Fruit fly (Drosophila melanogaster) whole organism, embryonic: Measurements from ENCODE around the gene CG5883.

ENCODE experiments used
- Antp ChIP-seq: fragments of 200-800 bp; sonication (Bioruptor generic); optimal IDR thresholded peaks from 3 replicates; lab custom pipeline; 2016; ENCODE audit warnings: missing biosample characterization, missing genetic modification characterization
- Atf3 ChIP-seq: fragments of 200-800 bp; sonication (Bioruptor generic); optimal IDR thresholded peaks from 3 replicates; lab custom pipeline; 2016; ENCODE audit warnings: missing biosample characterization, missing genetic modification characterization
- Bdp1 ChIP-seq: fragments of 200-800 bp; sonication (Bioruptor generic); optimal IDR thresholded peaks from 3 replicates; lab custom pipeline; 2016; ENCODE audit warnings: missing biosample characterization, missing genetic modification characterization
- Bgb ChIP-seq: fragments of 200-800 bp; sonication (Bioruptor generic); IDR thresholded peaks from 2 replicates; pipeline ENCODE4 v1.3.6; 2022; ENCODE audit warnings: missing biosample characterization, missing genetic modification characterization; ENCODE audit not compliant: partially characterized antibody
- CG10267 ChIP-seq: fragments of 200-800 bp; sonication (Bioruptor generic); optimal IDR thresholded peaks from 2 replicates; lab custom pipeline; 2018; ENCODE audit warnings: missing biosample characterization, mild to moderate bottlenecking, missing genetic modification characterization, moderate library complexity
- CG10274 ChIP-seq: fragments of 200-800 bp; sonication (Bioruptor generic); optimal IDR thresholded peaks from 3 replicates; lab custom pipeline; 2017; ENCODE audit warnings: missing biosample characterization, mild to moderate bottlenecking, missing genetic modification characterization
- CG10654 ChIP-seq: fragments of 200-800 bp; sonication (Bioruptor generic); optimal IDR thresholded peaks from 2 replicates; lab custom pipeline; 2016; ENCODE audit warnings: missing biosample characterization, missing genetic modification characterization
- CG12236 ChIP-seq: fragments of 200-800 bp; sonication (Bioruptor generic); optimal IDR thresholded peaks from 2 replicates; lab custom pipeline; 2016; ENCODE audit warnings: missing biosample characterization, missing genetic modification characterization
- CG12659 ChIP-seq: fragments of 200-800 bp; sonication (Bioruptor generic); optimal IDR thresholded peaks from 3 replicates; lab custom pipeline; 2017; ENCODE audit warnings: mild to moderate bottlenecking, missing biosample characterization, missing genetic modification reagents, missing genetic modification characterization
- CG14965 ChIP-seq: fragments of 200-800 bp; sonication (Bioruptor generic); optimal IDR thresholded peaks from 2 replicates; lab custom pipeline; 2016; ENCODE audit warnings: missing biosample characterization, missing genetic modification characterization, borderline replicate concordance
- CG1529 ChIP-seq: fragments of 200-800 bp; sonication (Bioruptor generic); optimal IDR thresholded peaks from 3 replicates; lab custom pipeline; 2018; ENCODE audit warnings: missing biosample characterization, missing genetic modification characterization
- CG15601 ChIP-seq: fragments of 200-800 bp; sonication (Bioruptor generic); optimal IDR thresholded peaks from 3 replicates; lab custom pipeline; 2019; ENCODE audit warnings: missing biosample characterization, mild to moderate bottlenecking, missing genetic modification characterization, moderate library complexity
- CG16779 ChIP-seq: fragments of 200-800 bp; sonication (Bioruptor generic); IDR thresholded peaks from 2 replicates; pipeline ENCODE4 v1.3.6; 2022; ENCODE audit warnings: missing biosample characterization, missing genetic modification characterization
- CG17359 ChIP-seq: fragments of 200-800 bp; sonication (Bioruptor generic); optimal IDR thresholded peaks from 3 replicates; lab custom pipeline; 2018; ENCODE audit warnings: missing biosample characterization, mild to moderate bottlenecking, missing genetic modification characterization, moderate library complexity
- CG2199 ChIP-seq: fragments of 200-800 bp; sonication (Bioruptor generic); IDR thresholded peaks from 3 replicates; pipeline ENCODE4 v1.3.6; 2022; ENCODE audit warnings: missing biosample characterization, missing genetic modification characterization
- CG2202 ChIP-seq: fragments of 200-800 bp; sonication (Bioruptor generic); optimal IDR thresholded peaks from 2 replicates; lab custom pipeline; 2018; ENCODE audit warnings: missing biosample characterization, mild to moderate bottlenecking, missing genetic modification characterization
- CG31224 ChIP-seq: fragments of 200-800 bp; sonication (Bioruptor generic); IDR thresholded peaks from 2 replicates; pipeline ENCODE4 v1.3.6; 2022; ENCODE audit warnings: missing biosample characterization, missing genetic modification characterization
- CG31441 ChIP-seq: fragments of 200-800 bp; sonication (Bioruptor generic); IDR thresholded peaks from 2 replicates; pipeline ENCODE4 v1.3.6; 2022; ENCODE audit warnings: missing biosample characterization, missing genetic modification characterization
- CG32772 ChIP-seq: fragments of 200-800 bp; sonication (Bioruptor generic); IDR thresholded peaks from 2 replicates; pipeline ENCODE4 v1.3.6; 2022; ENCODE audit warnings: missing biosample characterization, missing genetic modification characterization
- CG34376 ChIP-seq: fragments of 200-800 bp; sonication (Bioruptor generic); optimal IDR thresholded peaks from 2 replicates; lab custom pipeline; 2018; ENCODE audit warnings: missing biosample characterization, mild to moderate bottlenecking, missing genetic modification characterization
- CG4282 ChIP-seq: fragments of 200-800 bp; sonication (Bioruptor generic); optimal IDR thresholded peaks from 2 replicates; lab custom pipeline; 2016; ENCODE audit warnings: missing biosample characterization, missing genetic modification characterization
- CG4424 ChIP-seq: fragments of 200-800 bp; sonication (Bioruptor generic); optimal IDR thresholded peaks from 3 replicates; lab custom pipeline; 2016; ENCODE audit warnings: missing biosample characterization, missing genetic modification characterization
- CG4617 ChIP-seq: fragments of 200-800 bp; sonication (Bioruptor generic); optimal IDR thresholded peaks from 3 replicates; lab custom pipeline; 2016; ENCODE audit warnings: missing biosample characterization, missing genetic modification characterization, borderline replicate concordance
- CG6272 ChIP-seq: fragments of 200-800 bp; sonication (Bioruptor generic); IDR thresholded peaks from 2 replicates; pipeline ENCODE4 v1.3.6; 2022; ENCODE audit warnings: missing biosample characterization, missing genetic modification characterization
- CG6765 ChIP-seq: fragments of 200-800 bp; sonication (Bioruptor generic); optimal IDR thresholded peaks from 3 replicates; lab custom pipeline; 2017; ENCODE audit warnings: missing biosample characterization, mild to moderate bottlenecking, missing genetic modification characterization
- CG8478 ChIP-seq: fragments of >200 bp; optimal IDR thresholded peaks from 2 replicates; lab custom pipeline; 2018
- CG9727 ChIP-seq: fragments of 200-800 bp; sonication (Bioruptor generic); optimal IDR thresholded peaks from 3 replicates; lab custom pipeline; 2017; ENCODE audit warnings: missing biosample characterization, mild to moderate bottlenecking, missing genetic modification characterization
- CG9797 ChIP-seq: fragments of 200-800 bp; sonication (Bioruptor generic); optimal IDR thresholded peaks from 3 replicates; lab custom pipeline; 2018; ENCODE audit warnings: missing biosample characterization, mild to moderate bottlenecking, missing genetic modification characterization
- HmgZ ChIP-seq: fragments of 200-800 bp; sonication (Bioruptor generic); optimal IDR thresholded peaks from 2 replicates; lab custom pipeline; 2018; ENCODE audit warnings: missing biosample characterization, mild to moderate bottlenecking, missing genetic modification characterization
- Mes4 ChIP-seq: fragments of 200-800 bp; sonication (Bioruptor generic); optimal IDR thresholded peaks from 2 replicates; lab custom pipeline; 2016; ENCODE audit warnings: missing biosample characterization, missing genetic modification characterization
- Mrtf ChIP-seq: fragments of 200-800 bp; sonication (Bioruptor generic); IDR thresholded peaks from 3 replicates; pipeline ENCODE4 v1.3.6; 2022; ENCODE audit warnings: missing biosample characterization, missing genetic modification characterization
- Ptx1 ChIP-seq: fragments of 200-800 bp; sonication (Bioruptor generic); IDR thresholded peaks from 2 replicates; pipeline ENCODE4 v1.3.6; 2022; ENCODE audit warnings: missing biosample characterization, missing genetic modification characterization
- Sox102F ChIP-seq: fragments of 200-800 bp; sonication (Bioruptor generic); optimal IDR thresholded peaks from 2 replicates; lab custom pipeline; 2018; ENCODE audit warnings: missing biosample characterization, mild to moderate bottlenecking, missing genetic modification characterization, moderate library complexity
- Ssrp ChIP-seq: fragments of 200-800 bp; sonication (Bioruptor generic); optimal IDR thresholded peaks from 2 replicates; lab custom pipeline; 2018; ENCODE audit warnings: missing biosample characterization, mild to moderate bottlenecking, missing genetic modification characterization, moderate library complexity
- abd-A ChIP-seq: fragments of 200-800 bp; sonication (Bioruptor generic); optimal IDR thresholded peaks from 3 replicates; lab custom pipeline; 2019; ENCODE audit warnings: missing biosample characterization, mild to moderate bottlenecking, missing genetic modification characterization, moderate library complexity
- aop ChIP-seq: fragments of 200-800 bp; sonication (Bioruptor generic); IDR thresholded peaks from 2 replicates; pipeline ENCODE4 v1.3.6; 2022; ENCODE audit warnings: missing biosample characterization, missing genetic modification characterization
- bsh ChIP-seq, 2 experiments: fragments of 200-800 bp; sonication (Bioruptor generic); optimal IDR thresholded peaks; 2 replicates each; lab custom pipeline; 2017 to 2018; ENCODE audit warnings: mild to moderate bottlenecking in 2 of 2, missing biosample characterization in 2 of 2, missing genetic modification characterization in 2 of 2, moderate library complexity in 1 of 2
- cas ChIP-seq: fragments of 200-800 bp; sonication (Bioruptor generic); IDR thresholded peaks from 2 replicates; pipeline ENCODE4 v1.3.6; 2022; ENCODE audit warnings: missing biosample characterization, missing genetic modification characterization
- chm ChIP-seq: fragments of 200-800 bp; sonication (Bioruptor generic); IDR thresholded peaks from 2 replicates; pipeline ENCODE4 v1.3.6; 2022; ENCODE audit warnings: missing biosample characterization, missing genetic modification characterization
- crc ChIP-seq: fragments of 200-800 bp; sonication (Bioruptor generic); optimal IDR thresholded peaks from 2 replicates; lab custom pipeline; 2016; ENCODE audit warnings: missing biosample characterization, missing genetic modification characterization
- dati ChIP-seq: fragments of 200-800 bp; sonication (Bioruptor generic); IDR thresholded peaks from 2 replicates; pipeline ENCODE4 v1.3.6; 2022; ENCODE audit warnings: missing biosample characterization, missing genetic modification characterization
- dm ChIP-seq: fragments of 200-800 bp; sonication (Bioruptor generic); optimal IDR thresholded peaks from 3 replicates; lab custom pipeline; 2016; ENCODE audit warnings: missing biosample characterization, missing genetic modification characterization
- her ChIP-seq: fragments of 200-800 bp; sonication (Bioruptor generic); optimal IDR thresholded peaks from 2 replicates; lab custom pipeline; 2016; ENCODE audit warnings: missing biosample characterization, missing genetic modification characterization
- klu ChIP-seq: fragments of 200-800 bp; sonication (Bioruptor generic); IDR thresholded peaks from 2 replicates; pipeline ENCODE4 v1.3.6; 2022; ENCODE audit warnings: missing biosample characterization, missing genetic modification characterization
- knrl ChIP-seq: fragments of 200-800 bp; sonication (Bioruptor generic); IDR thresholded peaks from 3 replicates; pipeline ENCODE4 v1.3.6; 2022; ENCODE audit warnings: missing biosample characterization, missing genetic modification characterization; ENCODE audit not compliant: partially characterized antibody
- lov ChIP-seq, 2 experiments: fragments of 200-800 bp in 1 of 2; fragments of >200 bp in 1 of 2; sonication (Bioruptor generic) in 1 of 2; IDR thresholded peaks in 1 of 2; optimal IDR thresholded peaks in 1 of 2; 2 replicates in 1 of 2; 3 replicates in 1 of 2; pipeline versions ENCODE4 v1.3.6 to Lab custom; 2017 to 2022; ENCODE audit warnings: missing biosample characterization in 1 of 2, missing genetic modification characterization in 1 of 2
- nau ChIP-seq: fragments of 200-800 bp; sonication (Bioruptor generic); optimal IDR thresholded peaks from 3 replicates; lab custom pipeline; 2017; ENCODE audit warnings: missing biosample characterization, mild to moderate bottlenecking, missing genetic modification characterization, missing genetic modification reagents
- rib ChIP-seq: fragments of 200-800 bp; sonication (Bioruptor generic); IDR thresholded peaks from 2 replicates; pipeline ENCODE4 v1.3.6; 2022; ENCODE audit warnings: missing biosample characterization, missing genetic modification characterization
- run ChIP-seq: fragments of 200-800 bp; sonication (Bioruptor generic); optimal IDR thresholded peaks from 3 replicates; lab custom pipeline; 2018; ENCODE audit warnings: missing biosample characterization, mild to moderate bottlenecking, missing genetic modification characterization
- vfl ChIP-seq: fragments of 200-800 bp; sonication (Bioruptor generic); optimal IDR thresholded peaks from 2 replicates; lab custom pipeline; 2016; ENCODE audit warnings: missing biosample characterization, missing genetic modification characterization
- wdn ChIP-seq: fragments of 200-800 bp; sonication (Bioruptor generic); IDR thresholded peaks from 2 replicates; pipeline ENCODE4 v1.3.6; 2022; ENCODE audit warnings: missing biosample characterization, missing genetic modification characterization
- wor ChIP-seq: fragments of 200-800 bp; sonication (Bioruptor generic); IDR thresholded peaks from 2 replicates; pipeline ENCODE4 v1.3.6; 2022; ENCODE audit warnings: missing biosample characterization, missing genetic modification characterization

The CG5883 gene

DNA sequence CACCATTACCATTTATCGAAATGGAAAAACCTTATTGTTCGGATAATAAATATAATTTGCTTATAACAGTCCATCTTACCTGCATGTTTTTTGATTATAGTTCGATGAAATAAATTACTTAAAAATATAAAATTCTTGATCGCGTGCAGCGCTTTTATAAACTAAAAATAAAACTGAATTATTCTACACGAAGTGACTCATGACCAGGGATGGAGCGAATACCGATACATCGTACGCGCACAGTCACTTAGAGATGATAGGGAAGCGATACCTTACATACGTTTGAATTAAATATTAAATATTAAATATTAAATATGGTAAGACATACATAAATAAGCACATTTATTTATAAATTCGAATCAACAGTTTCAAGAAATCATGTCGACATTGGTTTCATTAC, 48.3 kb upstream of the CG5883 start, which contains the start of gene viaf (continued):
- TF ChIP-seq CG10654 (GFP tag; lab: Kevin White, UChicago) (peak; percentile 49), abd-A (tag; lab: Kevin White, UChicago) (no peak), crc (GFP tag; lab: Kevin White, UChicago) (no peak), HmgZ (tag; lab: Kevin White, UChicago) (peak; percentile 70), CG9727 (GFP tag; lab: Kevin White, UChicago) (peak; percentile 43), klu (GFP tag; lab: Robert Waterston, UW) (no peak), rib (GFP tag; lab: Robert Waterston, UW) (no peak), Ssrp (tag; lab: Kevin White, UChicago) (peak; percentile 45), CG2202 (no peak), CG14965 (no peak), Ptx1 (GFP tag; lab: Robert Waterston, UW) (peak; percentile 30; the same call in 1 of the 2 replicates), wdn (GFP tag; lab: Robert Waterston, UW) (no peak), Antp (GFP tag; lab: Kevin White, UChicago) (no peak), Bgb (GFP tag; lab: Robert Waterston, UW) (peak; percentile 96), dm (GFP tag; lab: Kevin White, UChicago) (no peak), knrl (peak; percentile 96), CG12659 (GFP tag; lab: Kevin White, UChicago) (peak; percentile 78), her (GFP tag; lab: Kevin White, UChicago) (no peak), wor (no peak), bsh (GFP tag; optimal IDR thresholded peaks at IDR 0.05; lab: Kevin White, UChicago) (no peak), aop (GFP tag; lab: Robert Waterston, UW) (peak; percentile 22; the same call in 1 of the 2 replicates), CG12236 (GFP tag; lab: Kevin White, UChicago) (no peak), CG4617 (peak; percentile 88), lov (optimal IDR thresholded peaks at IDR 0.05; lab: Kevin White, UChicago) (no peak), lov (GFP tag; IDR thresholded peaks at IDR 0.05; lab: Robert Waterston, UW) (no peak), CG17359 (tag; lab: Kevin White, UChicago) (no peak), CG9797 (GFP tag; lab: Kevin White, UChicago) (no peak), nau (no peak), CG1529 (GFP tag; lab: Kevin White, UChicago) (no peak), CG16779 (GFP tag; lab: Robert Waterston, UW) (no peak), CG4424 (no peak), CG6765 (GFP tag; lab: Kevin White, UChicago) (no peak), Mrtf (no peak), CG2199 (GFP tag; lab: Robert Waterston, UW) (no peak), run (no peak), CG31224 (GFP tag; lab: Robert Waterston, UW) (no peak), CG10274 (GFP tag; lab: Kevin White, UChicago) (no peak), Bdp1 (GFP tag; lab: Kevin White, UChicago) (no peak), CG10267 (peak; percentile 70), CG15601 (tag; lab: Kevin White, UChicago) (no peak), CG34376 (GFP tag; lab: Kevin White, UChicago) (no peak), vfl (GFP tag; lab: Kevin White, UChicago) (no peak), CG6272 (GFP tag; lab: Robert Waterston, UW) (peak; percentile 34), Mes4 (GFP tag; lab: Kevin White, UChicago) (no peak), Sox102F (GFP tag; lab: Kevin White, UChicago) (peak; percentile 51), CG8478 (lab: Kevin White, UChicago) (no peak), CG32772 (GFP tag; lab: Robert Waterston, UW) (no peak), Atf3 (GFP tag; lab: Kevin White, UChicago) (no peak), CG4282 (GFP tag; lab: Kevin White, UChicago) (no peak), chm (GFP tag; lab: Robert Waterston, UW) (no peak), cas (GFP tag; lab: Robert Waterston, UW) (peak; percentile 42; the same call in 1 of the 2 replicates), CG31441 (no peak; the same call in 1 of the 2 replicates), dati (no peak)
